Fruit fly (Drosophila melanogaster) whole organism, embryonic: Measurements from ENCODE around the gene CG32812.

Experiments
- Ada2b ChIP-seq: fragments of 200-800 bp; sonication (Bioruptor generic); IDR thresholded peaks from 2 replicates; pipeline ENCODE4 v1.3.6; 2022; ENCODE audit warnings: missing biosample characterization, missing genetic modification characterization
- CG1024 ChIP-seq: fragments of 200-800 bp; sonication (Bioruptor generic); IDR thresholded peaks from 2 replicates; pipeline ENCODE4 v1.3.6; 2022; ENCODE audit warnings: missing biosample characterization, missing genetic modification characterization
- CG10462 ChIP-seq: fragments of 200-800 bp; sonication (Bioruptor generic); optimal IDR thresholded peaks from 2 replicates; lab custom pipeline; 2016; ENCODE audit warnings: missing biosample characterization, missing genetic modification characterization
- CG11093 ChIP-seq: fragments of 200-800 bp; sonication (Bioruptor generic); IDR thresholded peaks from 3 replicates; pipeline ENCODE4 v1.3.6; 2022; ENCODE audit warnings: missing biosample characterization, missing genetic modification characterization
- CG12659 ChIP-seq: fragments of 200-800 bp; sonication (Bioruptor generic); optimal IDR thresholded peaks from 3 replicates; lab custom pipeline; 2017; ENCODE audit warnings: mild to moderate bottlenecking, missing biosample characterization, missing genetic modification reagents, missing genetic modification characterization
- CG12942 ChIP-seq: fragments of 200-800 bp; sonication (Bioruptor generic); optimal IDR thresholded peaks from 3 replicates; lab custom pipeline; 2016; ENCODE audit warnings: missing biosample characterization, missing genetic modification characterization
- CG13775 ChIP-seq: fragments of 200-800 bp; sonication (Bioruptor generic); optimal IDR thresholded peaks from 3 replicates; lab custom pipeline; 2017; ENCODE audit warnings: missing biosample characterization, mild to moderate bottlenecking, missing genetic modification characterization
- CG14965 ChIP-seq: fragments of 200-800 bp; sonication (Bioruptor generic); optimal IDR thresholded peaks from 2 replicates; lab custom pipeline; 2016; ENCODE audit warnings: missing biosample characterization, missing genetic modification characterization, borderline replicate concordance
- CG1603 ChIP-seq: fragments of 200-800 bp; sonication (Bioruptor generic); optimal IDR thresholded peaks from 2 replicates; lab custom pipeline; 2019; ENCODE audit warnings: missing biosample characterization, mild to moderate bottlenecking, missing genetic modification characterization, moderate library complexity
- CG17361 ChIP-seq: fragments of 200-800 bp; sonication (Bioruptor generic); IDR thresholded peaks from 3 replicates; pipeline ENCODE4 v1.3.6; 2022; ENCODE audit warnings: missing biosample characterization, missing genetic modification characterization
- CG2202 ChIP-seq: fragments of 200-800 bp; sonication (Bioruptor generic); optimal IDR thresholded peaks from 2 replicates; lab custom pipeline; 2018; ENCODE audit warnings: missing biosample characterization, mild to moderate bottlenecking, missing genetic modification characterization
- CG2875 ChIP-seq: fragments of 200-800 bp; sonication (Bioruptor generic); optimal IDR thresholded peaks from 2 replicates; lab custom pipeline; 2017; ENCODE audit warnings: missing biosample characterization, mild to moderate bottlenecking, missing genetic modification characterization, missing genetic modification reagents
- CG7556 ChIP-seq: fragments of 200-800 bp; sonication (Bioruptor generic); optimal IDR thresholded peaks from 2 replicates; lab custom pipeline; 2017; ENCODE audit warnings: missing biosample characterization, mild to moderate bottlenecking, missing genetic modification characterization
- CG8478 ChIP-seq: fragments of >200 bp; optimal IDR thresholded peaks from 2 replicates; lab custom pipeline; 2018
- D19A ChIP-seq: fragments of 200-800 bp; optimal IDR thresholded peaks from 3 replicates; lab custom pipeline; 2019; ENCODE audit warnings: missing biosample characterization, mild to moderate bottlenecking, missing genetic modification characterization, moderate library complexity
- Dek ChIP-seq: fragments of 200-800 bp; sonication (Bioruptor generic); optimal IDR thresholded peaks from 3 replicates; lab custom pipeline; 2019; ENCODE audit warnings: missing biosample characterization, mild to moderate bottlenecking, missing genetic modification characterization, moderate library complexity
- Doc3 ChIP-seq: fragments of 200-800 bp; sonication (Bioruptor generic); IDR thresholded peaks from 3 replicates; pipeline ENCODE4 v1.3.6; 2022; ENCODE audit warnings: missing biosample characterization, missing genetic modification characterization; ENCODE audit not compliant: partially characterized antibody
- Gsc ChIP-seq: fragments of 200-800 bp; sonication (Bioruptor generic); IDR thresholded peaks from 2 replicates; pipeline ENCODE4 v1.3.6; 2022; ENCODE audit warnings: missing biosample characterization, missing genetic modification characterization
- HLH54F ChIP-seq: fragments of 200-800 bp; sonication (Bioruptor generic); optimal IDR thresholded peaks from 3 replicates; lab custom pipeline; 2016; ENCODE audit warnings: missing biosample characterization, missing genetic modification characterization
- HmgD ChIP-seq: fragments of 200-800 bp; sonication (Bioruptor generic); optimal IDR thresholded peaks from 3 replicates; lab custom pipeline; 2016; ENCODE audit warnings: missing biosample characterization, missing genetic modification characterization
- Med ChIP-seq: fragments of 200-800 bp; sonication (Bioruptor generic); peaks from one replicate; lab custom pipeline; 2016; ENCODE audit warnings: missing biosample characterization, missing genetic modification characterization, mild to moderate bottlenecking, inconsistent platforms, moderate library complexity
- Meics ChIP-seq: fragments of 200-800 bp; sonication (Bioruptor generic); optimal IDR thresholded peaks from 2 replicates; lab custom pipeline; 2017; ENCODE audit warnings: missing biosample characterization, mild to moderate bottlenecking, missing genetic modification characterization
- Myb ChIP-seq: fragments of 200-800 bp; sonication (Bioruptor generic); optimal IDR thresholded peaks from 2 replicates; lab custom pipeline; 2016; ENCODE audit warnings: missing biosample characterization, missing genetic modification characterization
- NC2α ChIP-seq: fragments of 200-800 bp; sonication (Bioruptor generic); optimal IDR thresholded peaks from 2 replicates; lab custom pipeline; 2016; ENCODE audit warnings: missing biosample characterization, missing genetic modification characterization
- Nf-YC ChIP-seq: fragments of 200-800 bp; optimal IDR thresholded peaks from 3 replicates; lab custom pipeline; 2019; ENCODE audit warnings: missing biosample characterization, mild to moderate bottlenecking, missing genetic modification characterization, moderate library complexity
- Optix ChIP-seq: fragments of 200-800 bp; sonication (Bioruptor generic); IDR thresholded peaks from 3 replicates; pipeline ENCODE4 v1.3.6; 2022; ENCODE audit warnings: missing biosample characterization, missing genetic modification characterization
- Poxn ChIP-seq: fragments of 200-800 bp; sonication (Bioruptor generic); IDR thresholded peaks from 2 replicates; pipeline ENCODE4 v1.3.6; 2022; ENCODE audit warnings: missing biosample characterization, missing genetic modification characterization
- Ssrp ChIP-seq: fragments of 200-800 bp; sonication (Bioruptor generic); optimal IDR thresholded peaks from 2 replicates; lab custom pipeline; 2018; ENCODE audit warnings: missing biosample characterization, mild to moderate bottlenecking, missing genetic modification characterization, moderate library complexity
- ab ChIP-seq: fragments of 200-800 bp; sonication (Bioruptor generic); optimal IDR thresholded peaks from 2 replicates; lab custom pipeline; 2016; ENCODE audit warnings: missing biosample characterization, missing genetic modification characterization
- bsh ChIP-seq, 2 experiments: fragments of 200-800 bp; sonication (Bioruptor generic); optimal IDR thresholded peaks; 2 replicates each; lab custom pipeline; 2017 to 2018; ENCODE audit warnings: mild to moderate bottlenecking in 2 of 2, missing biosample characterization in 2 of 2, missing genetic modification characterization in 2 of 2, moderate library complexity in 1 of 2
- dan ChIP-seq: fragments of 200-800 bp; sonication (Bioruptor generic); IDR thresholded peaks from 2 replicates; pipeline ENCODE4 v1.3.6; 2022; ENCODE audit warnings: missing biosample characterization, missing genetic modification characterization
- disco-r ChIP-seq: fragments of 200-800 bp; sonication (Bioruptor generic); optimal IDR thresholded peaks from 2 replicates; lab custom pipeline; 2016; ENCODE audit warnings: missing biosample characterization, missing genetic modification characterization
- fu2 ChIP-seq: fragments of 200-800 bp; sonication (Bioruptor generic); optimal IDR thresholded peaks from 2 replicates; lab custom pipeline; 2016; ENCODE audit warnings: missing biosample characterization, missing genetic modification characterization
- lmd ChIP-seq: fragments of 200-800 bp; sonication (Bioruptor generic); IDR thresholded peaks from 2 replicates; pipeline ENCODE4 v1.3.6; 2022; ENCODE audit warnings: missing biosample characterization, missing genetic modification characterization
- luna ChIP-seq: fragments of 200-800 bp; sonication (Bioruptor generic); optimal IDR thresholded peaks from 2 replicates; lab custom pipeline; 2016; ENCODE audit warnings: missing biosample characterization, missing genetic modification characterization
- mam ChIP-seq: fragments of 200-800 bp; sonication (Bioruptor generic); optimal IDR thresholded peaks from 3 replicates; lab custom pipeline; 2016; ENCODE audit warnings: missing biosample characterization, missing genetic modification characterization
- p53 ChIP-seq: fragments of 200-800 bp; sonication (Bioruptor generic); optimal IDR thresholded peaks from 2 replicates; lab custom pipeline; 2016; ENCODE audit warnings: missing biosample characterization, missing genetic modification characterization
- pan ChIP-seq, 4 experiments: fragments of >200 bp in 3 of 4; fragments of 200-800 bp in 1 of 4; sonication (Bioruptor generic) in 1 of 4; optimal IDR thresholded peaks in 3 of 4; IDR thresholded peaks in 1 of 4; 2 replicates each; pipeline versions ENCODE4 v1.3.6 to Lab custom; 2017 to 2022; ENCODE audit warnings: missing biosample characterization in 2 of 4, missing genetic modification characterization in 2 of 4, mixed read lengths in 1 of 4
- pnt ChIP-seq: fragments of 200-800 bp; sonication (Bioruptor generic); optimal IDR thresholded peaks from 3 replicates; lab custom pipeline; 2016; ENCODE audit warnings: missing biosample characterization, missing genetic modification characterization
- pum ChIP-seq: fragments of 200-800 bp; sonication (Bioruptor generic); optimal IDR thresholded peaks from 2 replicates; lab custom pipeline; 2016; ENCODE audit warnings: missing biosample characterization, missing genetic modification characterization
- slbo ChIP-seq: fragments of 200-800 bp; sonication (Bioruptor generic); IDR thresholded peaks from 2 replicates; pipeline ENCODE4 v1.3.6; 2022; ENCODE audit warnings: missing biosample characterization, missing genetic modification characterization
- ssp ChIP-seq: fragments of 200-800 bp; sonication (Bioruptor generic); IDR thresholded peaks from 2 replicates; pipeline ENCODE4 v1.3.6; 2022; ENCODE audit warnings: missing biosample characterization, missing genetic modification characterization
- tio ChIP-seq: fragments of 200-800 bp; sonication (Bioruptor generic); optimal IDR thresholded peaks from 2 replicates; lab custom pipeline; 2017; ENCODE audit warnings: missing biosample characterization, missing genetic modification characterization, inconsistent platforms
- wor ChIP-seq: fragments of 200-800 bp; sonication (Bioruptor generic); IDR thresholded peaks from 2 replicates; pipeline ENCODE4 v1.3.6; 2022; ENCODE audit warnings: missing biosample characterization, missing genetic modification characterization

CG32812 gene

dm6 chrX:1276757-1277527 lies 10.1 kb upstream of the CG32812 start (continued):
- TF ChIP-seq CG12942 (GFP tag; lab: Kevin White, UChicago) (peak; percentile 86), Myb (GFP tag; lab: Kevin White, UChicago) (peak; percentile 79), Doc3 (GFP tag; lab: Robert Waterston, UW) (no peak), Nf-YC (tag; lab: Kevin White, UChicago) (no peak), CG1024 (GFP tag; lab: Robert Waterston, UW) (peak; percentile 48), slbo (GFP tag; lab: Robert Waterston, UW) (peak; percentile 95), ssp (GFP tag; lab: Robert Waterston, UW) (peak; percentile 80), bsh (GFP tag; optimal IDR thresholded peaks at IDR 0.05; lab: Kevin White, UChicago) (peak; percentile 83 to 86), CG13775 (GFP tag; lab: Kevin White, UChicago) (peak; percentile 85), Ssrp (tag; lab: Kevin White, UChicago) (peak; percentile 85), Med (GFP tag; lab: Kevin White, UChicago) (peak; percentile 99), dan (GFP tag; lab: Robert Waterston, UW) (peak; percentile 50; the same call in 1 of the 2 replicates), CG2875 (peak; percentile 84), CG2202 (tag; lab: Kevin White, UChicago) (peak; percentile 22), fu2 (peak; percentile 89), Poxn (GFP tag; lab: Robert Waterston, UW) (peak; percentile 77), CG8478 (lab: Kevin White, UChicago) (no peak), pum (GFP tag; lab: Kevin White, UChicago) (peak; percentile 86), CG7556 (peak; percentile 93), D19A (peak; percentile 77), pnt (GFP tag; lab: Kevin White, UChicago) (peak; percentile 84), luna (GFP tag; lab: Kevin White, UChicago) (peak; percentile 79), Ada2b (GFP tag; lab: Robert Waterston, UW) (peak; percentile 95), CG12659 (GFP tag; lab: Kevin White, UChicago) (peak; percentile 95), CG11093 (GFP tag; lab: Robert Waterston, UW) (peak; percentile 88), HmgD (GFP tag; lab: Kevin White, UChicago) (peak; percentile 57), lmd (GFP tag; lab: Robert Waterston, UW) (peak; percentile 95), CG10462 (GFP tag; lab: Kevin White, UChicago) (peak; percentile 75), NC2α (GFP tag; lab: Kevin White, UChicago) (peak; percentile 67), p53 (GFP tag; lab: Kevin White, UChicago) (peak; percentile 83), Optix (GFP tag; lab: Robert Waterston, UW) (peak; percentile 92), Dek (peak; percentile 89), wor (peak; percentile 78), CG14965 (GFP tag; lab: Kevin White, UChicago) (peak; percentile 61), CG1603 (tag; lab: Kevin White, UChicago) (peak; percentile 95), CG17361 (GFP tag; lab: Robert Waterston, UW) (peak; percentile 91), mam (GFP tag; lab: Kevin White, UChicago) (peak; percentile 94), ab (GFP tag; lab: Kevin White, UChicago) (peak; percentile 85), disco-r (GFP tag; lab: Kevin White, UChicago) (peak; percentile 87), pan (optimal IDR thresholded peaks at IDR 0.05; lab: Kevin White, UChicago) (no peak), pan (GFP tag; optimal IDR thresholded peaks at IDR 0.05 in 1 of 2, IDR thresholded peaks at IDR 0.05 in 1 of 2) (peak in 1 of 2 experiments; percentile 96), HLH54F (GFP tag; lab: Kevin White, UChicago) (peak; percentile 91), tio (GFP tag; lab: Kevin White, UChicago) (peak; percentile 85), Meics (GFP tag; lab: Kevin White, UChicago) (peak; percentile 95), Gsc (GFP tag; lab: Robert Waterston, UW) (peak; percentile 73)
